Comparison of ENCODE assay signal across 3 fruit fly cellular contexts in the genomic region with DNA sequence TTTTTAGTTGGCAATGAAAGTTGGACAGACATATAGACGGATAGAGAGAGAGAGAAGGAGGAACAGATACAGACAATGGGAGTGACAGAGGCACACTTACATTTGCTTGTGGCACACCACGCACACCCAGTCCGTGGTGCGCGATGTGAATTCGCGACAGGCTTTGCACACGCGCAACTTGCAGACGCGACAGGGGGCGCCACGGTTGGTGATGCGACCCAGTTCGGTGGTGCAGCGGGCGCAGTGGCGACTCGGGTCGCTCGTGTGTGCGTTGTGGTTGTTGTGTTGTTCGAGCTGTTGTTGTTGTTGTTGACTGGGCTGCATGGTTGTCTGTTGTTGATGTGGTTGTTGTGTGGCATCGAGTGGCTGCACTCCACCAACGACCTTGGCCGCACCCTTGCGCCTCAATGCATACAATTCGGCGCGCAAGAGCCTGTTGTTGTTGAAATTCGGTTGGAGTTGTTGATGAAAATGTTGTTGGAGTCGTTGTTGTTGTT.
TF ChIP-seq lines count a peak whose summit lies in the region.

No protein-coding gene starts in this region.

- TF ChIP-seq CTCF in S2 (optimal IDR thresholded peaks at IDR 0.05; lab: Kevin White, UChicago) = peak; percentile 4 to 11
- peak; percentile 62 for TF ChIP-seq CTCF in whole organism, embryonic (GFP tag; optimal IDR thresholded peaks at IDR 0.05; lab: Kevin White, UChicago)

TF ChIP-seq in whole organism, embryonic, 481 proteins besides CTCF, POLR2A, EP300 and RAD21:
- no peak for TF ChIP-seq Rx (GFP tag; IDR thresholded peaks at IDR 0.05; lab: Robert Waterston, UW)
- TF ChIP-seq Lim3 (GFP tag; IDR thresholded peaks at IDR 0.05; lab: Robert Waterston, UW) = no peak
- peak; percentile 39 for TF ChIP-seq ewg (GFP tag; optimal IDR thresholded peaks at IDR 0.05; lab: Kevin White, UChicago)
- TF ChIP-seq knrl (GFP tag; IDR thresholded peaks at IDR 0.05; lab: Robert Waterston, UW; ENCODE audit: partially characterized antibody) = no peak
- no peak for TF ChIP-seq CG7372 (GFP tag; IDR thresholded peaks at IDR 0.05; lab: Robert Waterston, UW)
- TF ChIP-seq fd64A (GFP tag; optimal IDR thresholded peaks at IDR 0.05; lab: Kevin White, UChicago) = no peak
- no peak for TF ChIP-seq MTF-1 (GFP tag; optimal IDR thresholded peaks at IDR 0.05; lab: Kevin White, UChicago; ENCODE audit: borderline replicate concordance)
- TF ChIP-seq CG11247 (GFP tag; IDR thresholded peaks at IDR 0.05; lab: Robert Waterston, UW) = no peak
- TF ChIP-seq Ets65A (GFP tag; lab: Kevin White, UChicago) = peak; percentile 88
- no peak for TF ChIP-seq tll (GFP tag; optimal IDR thresholded peaks at IDR 0.05; lab: Kevin White, UChicago)
- no peak for TF ChIP-seq CG12071 (GFP tag; optimal IDR thresholded peaks at IDR 0.05; lab: Kevin White, UChicago)
- no peak for TF ChIP-seq dimm (GFP tag; IDR thresholded peaks at IDR 0.05; lab: Robert Waterston, UW)
- no peak for TF ChIP-seq sim (GFP tag; IDR thresholded peaks at IDR 0.05; lab: Robert Waterston, UW)
- no peak for TF ChIP-seq Ravus (GFP tag; IDR thresholded peaks at IDR 0.05; lab: Robert Waterston, UW)
- no peak for TF ChIP-seq BtbVII (GFP tag; optimal IDR thresholded peaks at IDR 0.05; lab: Kevin White, UChicago)
- TF ChIP-seq ac (GFP tag; optimal IDR thresholded peaks at IDR 0.05; lab: Kevin White, UChicago) = no peak
- TF ChIP-seq sob (GFP tag; IDR thresholded peaks at IDR 0.05; lab: Robert Waterston, UW) = no peak
- peak; percentile 82 for TF ChIP-seq CG8478 (optimal IDR thresholded peaks at IDR 0.05; lab: Kevin White, UChicago)
- no peak for TF ChIP-seq ERR (GFP tag; optimal IDR thresholded peaks at IDR 0.05; lab: Kevin White, UChicago)
- TF ChIP-seq dan (GFP tag; IDR thresholded peaks at IDR 0.05; lab: Robert Waterston, UW) = 0 out of 2 replicates have a peak, but pooled peaks have one; percentile 32
- TF ChIP-seq Spps (tag; optimal IDR thresholded peaks at IDR 0.05; lab: Kevin White, UChicago) = no peak
- no peak for TF ChIP-seq run (tag; optimal IDR thresholded peaks at IDR 0.05; lab: Kevin White, UChicago)
- TF ChIP-seq CG17359 (tag; optimal IDR thresholded peaks at IDR 0.05; lab: Kevin White, UChicago) = no peak
- no peak for TF ChIP-seq CG11456 (GFP tag; IDR thresholded peaks at IDR 0.05; lab: Robert Waterston, UW)
- no peak for TF ChIP-seq ase (GFP tag; IDR thresholded peaks at IDR 0.05; lab: Robert Waterston, UW)
TF ChIP-seq in whole organism, embryonic: peak in this region for 4.

TF ChIP-seq in whole organism, pupa, 21 proteins besides CTCF, POLR2A, EP300 and RAD21:
- TF ChIP-seq CG4496 (GFP tag; IDR thresholded peaks at IDR 0.05; lab: Robert Waterston, UW) (peak; percentile 73), fd96Ca (GFP tag; IDR thresholded peaks at IDR 0.05; lab: Robert Waterston, UW) (no peak), Pif1A (GFP tag; optimal IDR thresholded peaks at IDR 0.05; lab: Kevin White, UChicago) (no peak)
